Worm (Caenorhabditis elegans) whole organism, late embryonic: Measurements from ENCODE around the gene nhr-202.

ENCODE experiments used
- F13H6.1 ChIP-seq: sonication (generic microtip); optimal IDR thresholded peaks from 2 replicates; lab custom pipeline; 2016; ENCODE audit warnings: missing genetic modification characterization, missing compliant biosample characterization
- K02D7.2 ChIP-seq: sonication (generic microtip); optimal IDR thresholded peaks from 2 replicates; lab custom pipeline; 2017; ENCODE audit warnings: mild to moderate bottlenecking, missing genetic modification characterization, missing compliant biosample characterization
- K09A11.1 ChIP-seq: sonication (generic microtip); optimal IDR thresholded peaks from 2 replicates; lab custom pipeline; 2017; ENCODE audit warnings: antibody characterized with exemption, mild to moderate bottlenecking, missing genetic modification characterization, missing compliant biosample characterization; ENCODE audit not compliant: insufficient read depth
- T23F11.4 ChIP-seq: fragments of 200-800 bp; sonication (Bioruptor generic); optimal IDR thresholded peaks from 2 replicates; lab custom pipeline; 2018; ENCODE audit warnings: mild to moderate bottlenecking, missing genetic modification characterization, missing compliant biosample characterization
- ahr-1 ChIP-seq: sonication (generic microtip); optimal IDR thresholded peaks from 2 replicates; lab custom pipeline; 2016; ENCODE audit warnings: missing genetic modification characterization, missing compliant biosample characterization
- ama-1 ChIP-seq: fragments of 150-350 bp; optimal IDR thresholded peaks from 2 replicates; lab custom pipeline; 2014
- ceh-22 ChIP-seq: sonication (generic microtip); optimal IDR thresholded peaks from 2 replicates; lab custom pipeline; 2017; ENCODE audit warnings: missing biosample characterization, missing genetic modification characterization
- ceh-24 ChIP-seq: sonication (generic microtip); optimal IDR thresholded peaks from 2 replicates; lab custom pipeline; 2016; ENCODE audit warnings: mild to moderate bottlenecking, missing genetic modification characterization, missing compliant biosample characterization
- ceh-30 ChIP-seq: fragments of 150-350 bp; optimal IDR thresholded peaks from 2 replicates; lab custom pipeline; 2014; ENCODE audit warnings: missing biosample characterization, missing genetic modification characterization
- ceh-34 ChIP-seq: sonication (generic microtip); optimal IDR thresholded peaks from 2 replicates; lab custom pipeline; 2016; ENCODE audit warnings: mild to moderate bottlenecking, missing genetic modification characterization, missing compliant biosample characterization
- che-1 ChIP-seq: sonication (generic microtip); optimal IDR thresholded peaks from 2 replicates; lab custom pipeline; 2016; ENCODE audit warnings: mild to moderate bottlenecking, missing genetic modification characterization, missing compliant biosample characterization
- dmd-4 ChIP-seq: sonication (generic microtip); optimal IDR thresholded peaks from 2 replicates; lab custom pipeline; 2016; ENCODE audit warnings: borderline replicate concordance, missing genetic modification characterization, missing compliant biosample characterization
- elt-4 ChIP-seq: sonication (generic microtip); optimal IDR thresholded peaks from 2 replicates; lab custom pipeline; 2016; ENCODE audit warnings: missing genetic modification characterization, missing compliant biosample characterization
- eyg-1 ChIP-seq: sonication (generic microtip); optimal IDR thresholded peaks from 2 replicates; lab custom pipeline; 2016; ENCODE audit warnings: missing genotype, missing genetic modification characterization, missing compliant biosample characterization
- fkh-10 ChIP-seq: fragments of 150-350 bp; optimal IDR thresholded peaks from 2 replicates; lab custom pipeline; 2014; ENCODE audit warnings: missing biosample characterization, missing genetic modification reagents, missing genetic modification characterization
- fkh-6 ChIP-seq: sonication (generic microtip); optimal IDR thresholded peaks from 2 replicates; lab custom pipeline; 2016; ENCODE audit warnings: missing genetic modification characterization, missing compliant biosample characterization
- gmeb-2 ChIP-seq: sonication (generic microtip); optimal IDR thresholded peaks from 2 replicates; lab custom pipeline; 2016; ENCODE audit warnings: missing genetic modification characterization, inconsistent platforms, missing compliant biosample characterization
- hlh-15 ChIP-seq: sonication (generic microtip); optimal IDR thresholded peaks from 2 replicates; lab custom pipeline; 2016; ENCODE audit warnings: missing genetic modification characterization, missing compliant biosample characterization
- lim-6 ChIP-seq: sonication (generic microtip); optimal IDR thresholded peaks from 2 replicates; lab custom pipeline; 2016; ENCODE audit warnings: missing genetic modification characterization, missing compliant biosample characterization
- lin-11 ChIP-seq: fragments of 200-800 bp; sonication (Bioruptor generic); optimal IDR thresholded peaks from 2 replicates; lab custom pipeline; 2018; ENCODE audit warnings: mild to moderate bottlenecking, missing genetic modification characterization, missing compliant biosample characterization
- nhr-11 ChIP-seq: fragments of 150-350 bp; optimal IDR thresholded peaks from 2 replicates; lab custom pipeline; 2014; ENCODE audit warnings: missing biosample characterization, missing genetic modification characterization
- nhr-232 ChIP-seq: sonication (generic microtip); optimal IDR thresholded peaks from 2 replicates; lab custom pipeline; 2016; ENCODE audit warnings: missing genetic modification characterization, missing compliant biosample characterization
- npax-4 ChIP-seq: sonication (generic microtip); optimal IDR thresholded peaks from 2 replicates; lab custom pipeline; 2016; ENCODE audit warnings: missing genetic modification characterization, missing compliant biosample characterization
- pag-3 ChIP-seq: sonication (generic microtip); optimal IDR thresholded peaks from 2 replicates; lab custom pipeline; 2016; ENCODE audit warnings: missing compliant biosample characterization, missing genetic modification characterization, borderline replicate concordance
- pat-9 ChIP-seq: fragments of 200-800 bp; sonication (Bioruptor generic); optimal IDR thresholded peaks from 2 replicates; lab custom pipeline; 2018; ENCODE audit warnings: mild to moderate bottlenecking, missing genetic modification characterization, moderate library complexity, missing compliant biosample characterization
- pax-1 ChIP-seq: fragments of 150-350 bp; optimal IDR thresholded peaks from 2 replicates; lab custom pipeline; 2014; ENCODE audit warnings: missing biosample characterization, missing genetic modification characterization
- pha-2 ChIP-seq: sonication (generic microtip); optimal IDR thresholded peaks from 2 replicates; lab custom pipeline; 2017; ENCODE audit warnings: mild to moderate bottlenecking, missing genetic modification characterization, missing compliant biosample characterization
- pha-4 ChIP-seq: fragments of 150-350 bp; optimal IDR thresholded peaks from 2 replicates; lab custom pipeline; 2018; ENCODE audit warnings: missing biosample characterization, missing genetic modification reagents, missing genetic modification characterization
- pros-1 ChIP-seq: fragments of 150-350 bp; optimal IDR thresholded peaks from 2 replicates; lab custom pipeline; 2014; ENCODE audit warnings: missing biosample characterization, missing genetic modification reagents, missing genetic modification characterization
- ref-2 ChIP-seq: sonication (generic microtip); optimal IDR thresholded peaks from 2 replicates; lab custom pipeline; 2016; ENCODE audit warnings: missing genetic modification characterization, missing compliant biosample characterization
- rnt-1 ChIP-seq: sonication (generic microtip); optimal IDR thresholded peaks from 2 replicates; lab custom pipeline; 2016; ENCODE audit warnings: missing genetic modification characterization, missing compliant biosample characterization
- sox-2 ChIP-seq: fragments of 200-800 bp; sonication (Bioruptor generic); IDR thresholded peaks from 2 replicates; pipeline ENCODE4 v1.3.6; 2022; ENCODE audit warnings: missing genetic modification reagents, missing genetic modification characterization, missing compliant biosample characterization
- tbx-2 ChIP-seq: sonication (generic microtip); optimal IDR thresholded peaks from 2 replicates; lab custom pipeline; 2016; ENCODE audit warnings: missing genetic modification characterization, missing compliant biosample characterization
- ttx-3 ChIP-seq: sonication (generic microtip); optimal IDR thresholded peaks from 2 replicates; lab custom pipeline; 2016; ENCODE audit warnings: missing genetic modification reagents, missing genetic modification characterization, missing compliant biosample characterization
- unc-3 ChIP-seq, 2 experiments: fragments of 200-800 bp in 1 of 2; sonication (Bioruptor generic) in 1 of 2; sonication (generic microtip) in 1 of 2; conservative IDR thresholded peaks in 1 of 2; optimal IDR thresholded peaks in 1 of 2; 2 replicates each; pipeline versions ENCODE4 v1.3.6 to Lab custom; 2016 to 2022; ENCODE audit warnings: missing compliant biosample characterization in 2 of 2, missing genetic modification characterization in 2 of 2, missing genetic modification reagents in 1 of 2
- unc-42 ChIP-seq: sonication (generic microtip); optimal IDR thresholded peaks from 2 replicates; lab custom pipeline; 2016; ENCODE audit warnings: missing genotype, missing genetic modification characterization, missing compliant biosample characterization
- unc-55 ChIP-seq: sonication (generic microtip); optimal IDR thresholded peaks from 2 replicates; lab custom pipeline; 2017; ENCODE audit warnings: missing biosample characterization, missing genetic modification reagents, missing genetic modification characterization
- unc-86 ChIP-seq: sonication (generic microtip); optimal IDR thresholded peaks from 2 replicates; lab custom pipeline; 2016; ENCODE audit warnings: missing genetic modification characterization, missing compliant biosample characterization
- ztf-16 ChIP-seq: sonication (generic microtip); optimal IDR thresholded peaks from 2 replicates; lab custom pipeline; 2017; ENCODE audit warnings: missing genetic modification characterization, missing compliant biosample characterization

nhr-202 gene

ce11 chrV:468460-468859, 6.1 kb downstream of the nhr-202 start, which contains the start of gene srbc-57:
Gene srbc-57, minus strand, starts transcription at chrV:468560.
- TF ChIP-seq T23F11.4 (GFP tag; lab: Kevin White, UChicago) (no peak), K02D7.2 (tag; lab: Kevin White, UChicago) (no peak), che-1 (tag; lab: Kevin White, UChicago) (no peak), ceh-24 (tag; lab: Kevin White, UChicago) (no peak), unc-3 (GFP tag; conservative IDR thresholded peaks at IDR 0.05; lab: Robert Waterston, UW) (no peak), unc-3 (tag; optimal IDR thresholded peaks at IDR 0.05; lab: Kevin White, UChicago) (no peak), unc-42 (no peak), lim-6 (no peak), ceh-34 (no peak), pha-4 (tag; lab: Kevin White, UChicago) (no peak), sox-2 (no peak), ceh-30 (tag; lab: Kevin White, UChicago) (no peak), hlh-15 (tag; lab: Kevin White, UChicago) (no peak)
- TF ChIP-seq, all 69 proteins: peak for 0

ce11 chrV:472589-472988, 10.2 kb downstream of the nhr-202 start, which contains the start of gene srt-31:
Gene srt-31, plus strand, starts transcription at chrV:472889.
- TF ChIP-seq ceh-30 (tag; lab: Kevin White, UChicago) (no peak), ttx-3 (tag; lab: Kevin White, UChicago) (no peak), ceh-24 (tag; lab: Kevin White, UChicago) (no peak), pros-1 (tag; lab: Kevin White, UChicago) (no peak), tbx-2 (no peak), pha-2 (tag; lab: Kevin White, UChicago) (no peak), eyg-1 (tag; lab: Kevin White, UChicago) (no peak), lin-11 (tag; lab: Kevin White, UChicago) (no peak), ama-1 (lab: Kevin White, UChicago) (no peak), elt-4 (no peak), unc-3 (GFP tag; conservative IDR thresholded peaks at IDR 0.05; lab: Robert Waterston, UW) (no peak), unc-3 (tag; optimal IDR thresholded peaks at IDR 0.05; lab: Kevin White, UChicago) (no peak), K09A11.1 (tag; lab: Kevin White, UChicago) (no peak), T23F11.4 (GFP tag; lab: Kevin White, UChicago) (no peak), unc-55 (GFP tag; lab: Kevin White, UChicago) (no peak), ztf-16 (tag; lab: Kevin White, UChicago) (no peak), nhr-232 (tag; lab: Kevin White, UChicago) (no peak), fkh-10 (GFP tag; lab: Kevin White, UChicago) (no peak)

ce11 chrV:474516-474915, 12.1 kb downstream of the nhr-202 start, which contains the start of gene nhr-99:
Gene nhr-99, plus strand, starts transcription at chrV:474778.
- TF ChIP-seq fkh-10 (GFP tag; lab: Kevin White, UChicago) (no peak), rnt-1 (no peak), K09A11.1 (tag; lab: Kevin White, UChicago) (no peak), pha-2 (tag; lab: Kevin White, UChicago) (no peak), pat-9 (tag; lab: Kevin White, UChicago) (no peak), npax-4 (tag; lab: Kevin White, UChicago) (no peak), T23F11.4 (GFP tag; lab: Kevin White, UChicago) (no peak), F13H6.1 (no peak), gmeb-2 (tag; lab: Kevin White, UChicago) (no peak), dmd-4 (tag; lab: Kevin White, UChicago) (no peak), nhr-11 (tag; lab: Kevin White, UChicago) (no peak), ztf-16 (tag; lab: Kevin White, UChicago) (no peak), unc-86 (tag; lab: Kevin White, UChicago) (no peak), pax-1 (tag; lab: Kevin White, UChicago) (no peak)

- TF ChIP-seq fkh-6 (tag; lab: Kevin White, UChicago) = no peak
- no peak for TF ChIP-seq ceh-22
- TF ChIP-seq ahr-1 (tag; lab: Kevin White, UChicago) = no peak
- TF ChIP-seq pat-9 (tag; lab: Kevin White, UChicago) = no peak
- no peak for TF ChIP-seq ref-2 (tag; lab: Kevin White, UChicago)
- TF ChIP-seq pag-3 (tag; lab: Kevin White, UChicago) = no peak
- TF ChIP-seq, all 69 proteins: peak for 0
Measured at ce11 chrV:477664-478212, 15.3 kb downstream of the nhr-202 start, which contains the start of gene nhr-55. Gene nhr-55, plus strand, starts transcription at chrV:478162.
